Worm (Caenorhabditis elegans) whole organism, young adult: Measurements from ENCODE around the gene fbxc-47.

Source experiments
- B0336.3 ChIP-seq: fragments of 200-800 bp; sonication (Bioruptor generic); IDR thresholded peaks from 2 replicates; pipeline ENCODE4 v1.3.6; 2022; ENCODE audit warnings: missing genetic modification characterization, missing compliant biosample characterization
- C06A6.2 ChIP-seq: fragments of 200-800 bp; sonication (Bioruptor generic); conservative IDR thresholded peaks from 2 replicates; pipeline ENCODE4 v1.3.6; 2022; ENCODE audit warnings: missing genetic modification characterization, missing compliant biosample characterization
- D2030.7 ChIP-seq: fragments of 200-800 bp; sonication (Bioruptor generic); IDR thresholded peaks from 2 replicates; pipeline ENCODE4 v1.3.6; 2022; ENCODE audit warnings: missing genetic modification reagents, missing genetic modification characterization, missing compliant biosample characterization
- F10E7.11 ChIP-seq: sonication (generic microtip); optimal IDR thresholded peaks from 2 replicates; lab custom pipeline; 2017; ENCODE audit warnings: mild to moderate bottlenecking, missing genetic modification characterization, moderate library complexity, missing compliant biosample characterization
- F22D6.2 ChIP-seq: sonication (generic microtip); optimal IDR thresholded peaks from 2 replicates; lab custom pipeline; 2016; ENCODE audit warnings: mild to moderate bottlenecking, missing genetic modification characterization, missing compliant biosample characterization
- F23B12.7 ChIP-seq: sonication (generic microtip); optimal IDR thresholded peaks from 2 replicates; lab custom pipeline; 2017; ENCODE audit warnings: missing genetic modification characterization, mild to moderate bottlenecking, missing compliant biosample characterization, antibody characterized with exemption, moderate library complexity; ENCODE audit not compliant: insufficient read depth
- T07F8.4 ChIP-seq: sonication (generic microtip); optimal IDR thresholded peaks from 2 replicates; lab custom pipeline; 2016; ENCODE audit warnings: mild to moderate bottlenecking, missing genetic modification characterization, moderate library complexity, missing compliant biosample characterization
- Y79H2A.3 ChIP-seq: fragments of 200-800 bp; sonication (Bioruptor generic); conservative IDR thresholded peaks from 2 replicates; pipeline ENCODE4 v1.3.6; 2022; ENCODE audit warnings: missing genetic modification reagents, missing genetic modification characterization, missing compliant biosample characterization
- aptf-2 ChIP-seq: fragments of 200-800 bp; sonication (Bioruptor generic); conservative IDR thresholded peaks from 2 replicates; pipeline ENCODE4 v1.3.6; 2022; ENCODE audit warnings: missing genetic modification reagents, missing genetic modification characterization, missing compliant biosample characterization
- aptf-3 ChIP-seq: fragments of 200-800 bp; sonication (Bioruptor generic); IDR thresholded peaks from 2 replicates; pipeline ENCODE4 v1.3.6; 2022; ENCODE audit warnings: missing genetic modification characterization, missing compliant biosample characterization
- attf-6 ChIP-seq: fragments of 200-800 bp; sonication (Bioruptor generic); IDR thresholded peaks from 2 replicates; pipeline ENCODE4 v1.3.6; 2022; ENCODE audit warnings: missing genetic modification reagents, missing genetic modification characterization, missing compliant biosample characterization
- bed-1 ChIP-seq: fragments of 200-800 bp; sonication (Bioruptor generic); IDR thresholded peaks from 2 replicates; pipeline ENCODE4 v1.3.6; 2022; ENCODE audit warnings: missing genetic modification reagents, missing genetic modification characterization, missing compliant biosample characterization
- bed-2 ChIP-seq: fragments of 200-800 bp; sonication (Bioruptor generic); IDR thresholded peaks from 2 replicates; pipeline ENCODE4 v1.3.6; 2022; ENCODE audit warnings: missing genetic modification reagents, missing genetic modification characterization, missing compliant biosample characterization
- ccch-3 ChIP-seq: fragments of 200-800 bp; sonication (Bioruptor generic); optimal IDR thresholded peaks from 2 replicates; lab custom pipeline; 2018; ENCODE audit warnings: mild to moderate bottlenecking, missing genetic modification characterization, missing compliant biosample characterization
- ceh-40 ChIP-seq: fragments of 200-800 bp; sonication (Bioruptor generic); IDR thresholded peaks from 2 replicates; pipeline ENCODE4 v1.3.6; 2022; ENCODE audit warnings: missing genetic modification characterization, missing compliant biosample characterization
- ceh-91 ChIP-seq: fragments of 200-800 bp; sonication (Bioruptor generic); IDR thresholded peaks from 2 replicates; pipeline ENCODE4 v1.3.6; 2022; ENCODE audit warnings: missing genetic modification reagents, missing genetic modification characterization, missing compliant biosample characterization
- chd-7 ChIP-seq: sonication (generic microtip); optimal IDR thresholded peaks from 2 replicates; lab custom pipeline; 2016; ENCODE audit warnings: mild to moderate bottlenecking, missing genetic modification characterization, moderate library complexity, missing compliant biosample characterization
- die-1 ChIP-seq: sonication (generic microtip); optimal IDR thresholded peaks from 2 replicates; lab custom pipeline; 2016; ENCODE audit warnings: missing genotype, mild to moderate bottlenecking, missing genetic modification characterization, missing compliant biosample characterization
- ekl-4 ChIP-seq: fragments of 200-800 bp; sonication (Bioruptor generic); IDR thresholded peaks from 2 replicates; pipeline ENCODE4 v1.3.6; 2022; ENCODE audit warnings: missing genetic modification reagents, missing genetic modification characterization, missing compliant biosample characterization
- fkh-3 ChIP-seq: sonication (generic microtip); optimal IDR thresholded peaks from 2 replicates; lab custom pipeline; 2016; ENCODE audit warnings: mild to moderate bottlenecking, missing genetic modification characterization, missing compliant biosample characterization
- him-1 ChIP-seq: sonication (generic microtip); optimal IDR thresholded peaks from 2 replicates; lab custom pipeline; 2016; ENCODE audit warnings: missing genotype, missing genetic modification reagents, missing genetic modification characterization, missing compliant biosample characterization
- hmg-20 ChIP-seq: fragments of 200-800 bp; sonication (Bioruptor generic); IDR thresholded peaks from 2 replicates; pipeline ENCODE4 v1.3.6; 2022; ENCODE audit warnings: missing genetic modification reagents, missing genetic modification characterization, missing compliant biosample characterization
- hsf-1 ChIP-seq: fragments of 200-800 bp; sonication (Bioruptor generic); IDR thresholded peaks from 2 replicates; pipeline ENCODE4 v1.3.6; 2022; ENCODE audit warnings: missing genetic modification reagents, missing genetic modification characterization, missing compliant biosample characterization
- let-526 ChIP-seq: fragments of 200-800 bp; sonication (Bioruptor generic); IDR thresholded peaks from 2 replicates; pipeline ENCODE4 v1.3.6; 2022; ENCODE audit warnings: missing genetic modification reagents, missing genetic modification characterization, missing compliant biosample characterization
- lin-26 ChIP-seq: fragments of 200-800 bp; sonication (Bioruptor generic); IDR thresholded peaks from 2 replicates; pipeline ENCODE4 v1.3.6; 2022; ENCODE audit warnings: missing genetic modification reagents, missing genetic modification characterization, missing compliant biosample characterization
- lsl-1 ChIP-seq: fragments of 200-800 bp; sonication (Bioruptor generic); optimal IDR thresholded peaks from 2 replicates; lab custom pipeline; 2018; ENCODE audit warnings: mild to moderate bottlenecking, missing genetic modification characterization, moderate library complexity, missing compliant biosample characterization
- lsy-27 ChIP-seq: sonication (generic microtip); optimal IDR thresholded peaks from 2 replicates; lab custom pipeline; 2017; ENCODE audit warnings: missing genetic modification characterization, mild to moderate bottlenecking, missing compliant biosample characterization, antibody characterized with exemption, missing genotype, borderline replicate concordance; ENCODE audit not compliant: insufficient read depth
- madf-10 ChIP-seq: sonication (generic microtip); optimal IDR thresholded peaks from 2 replicates; lab custom pipeline; 2016; ENCODE audit warnings: mild to moderate bottlenecking, missing genetic modification characterization, missing compliant biosample characterization
- mcd-1 ChIP-seq: fragments of 200-800 bp; sonication (Bioruptor generic); IDR thresholded peaks from 2 replicates; pipeline ENCODE4 v1.3.6; 2022; ENCODE audit warnings: missing genetic modification reagents, missing genetic modification characterization, missing compliant biosample characterization
- mes-4 ChIP-seq: sonication (generic microtip); optimal IDR thresholded peaks from 2 replicates; lab custom pipeline; 2016; ENCODE audit warnings: missing genotype, missing genetic modification characterization, missing compliant biosample characterization
- nfya-1 ChIP-seq: sonication (generic microtip); optimal IDR thresholded peaks from 2 replicates; lab custom pipeline; 2017; ENCODE audit warnings: antibody characterized with exemption, missing compliant biosample characterization, missing genetic modification characterization, borderline replicate concordance; ENCODE audit not compliant: insufficient read depth
- nfya-2 ChIP-seq: fragments of 200-800 bp; sonication (Bioruptor generic); IDR thresholded peaks from 2 replicates; pipeline ENCODE4 v1.3.6; 2022; ENCODE audit warnings: missing genetic modification reagents, missing genetic modification characterization, missing compliant biosample characterization
- nfyb-1 ChIP-seq: fragments of 200-800 bp; sonication (Bioruptor generic); IDR thresholded peaks from 2 replicates; pipeline ENCODE4 v1.3.6; 2022; ENCODE audit warnings: missing genetic modification reagents, missing genetic modification characterization, missing compliant biosample characterization
- nhr-27 ChIP-seq: fragments of 200-800 bp; sonication (Bioruptor generic); optimal IDR thresholded peaks from 2 replicates; lab custom pipeline; 2018; ENCODE audit warnings: mild to moderate bottlenecking, missing genetic modification characterization, moderate library complexity, missing compliant biosample characterization
- nhr-80 ChIP-seq: sonication (generic microtip); optimal IDR thresholded peaks from 2 replicates; lab custom pipeline; 2016; ENCODE audit warnings: missing genetic modification characterization, missing compliant biosample characterization
- pha-4 ChIP-seq: fragments of 150-350 bp; sonication (generic microtip); optimal IDR thresholded peaks from 2 replicates; lab custom pipeline; 2014; ENCODE audit warnings: missing biosample characterization, missing genetic modification reagents, missing genetic modification characterization
- repo-1 ChIP-seq: sonication (generic microtip); optimal IDR thresholded peaks from 2 replicates; lab custom pipeline; 2017; ENCODE audit warnings: mild to moderate bottlenecking, missing genetic modification characterization, missing compliant biosample characterization
- rpc-1 ChIP-seq, 2 experiments: fragments of 150-350 bp in 1 of 2; sonication (generic microtip) in 1 of 2; optimal IDR thresholded peaks; 2 replicates each; lab custom pipeline; 2014 to 2018; ENCODE audit warnings: missing biosample characterization in 1 of 2, missing genetic modification characterization in 1 of 2, missing genetic modification reagents in 1 of 2, missing genotype in 1 of 2
- snpc-1.3 ChIP-seq: sonication (generic microtip); optimal IDR thresholded peaks from 2 replicates; lab custom pipeline; 2017; ENCODE audit warnings: missing genetic modification characterization, mild to moderate bottlenecking, missing compliant biosample characterization, antibody characterized with exemption, moderate library complexity, missing genotype, missing genetic modification reagents; ENCODE audit not compliant: insufficient read depth
- snpc-4 ChIP-seq, 5 experiments: fragments of 150-350 bp in 1 of 5; sonication (generic microtip) in 4 of 5; optimal IDR thresholded peaks; 2 replicates each; lab custom pipeline; 2014 to 2018; ENCODE audit warnings: missing genetic modification characterization in 5 of 5, missing biosample characterization in 3 of 5, antibody characterized with exemption in 2 of 5, mild to moderate bottlenecking in 2 of 5, missing compliant biosample characterization in 2 of 5, missing genotype in 2 of 5, moderate library complexity in 2 of 5, missing genetic modification reagents in 1 of 5
- somi-1 ChIP-seq: fragments of 200-800 bp; sonication (Bioruptor generic); optimal IDR thresholded peaks from 2 replicates; lab custom pipeline; 2018; ENCODE audit warnings: mild to moderate bottlenecking, missing genetic modification characterization, missing compliant biosample characterization
- sptf-2 ChIP-seq: fragments of 200-800 bp; sonication (Bioruptor generic); optimal IDR thresholded peaks from 2 replicates; lab custom pipeline; 2018; ENCODE audit warnings: mild to moderate bottlenecking, missing genetic modification characterization, missing compliant biosample characterization
- tbp1 ChIP-seq: fragments of 200-800 bp; sonication (Bioruptor generic); optimal IDR thresholded peaks from 2 replicates; lab custom pipeline; 2018; ENCODE audit warnings: mild to moderate bottlenecking, missing genetic modification characterization, missing compliant biosample characterization
- unc-130 ChIP-seq: sonication (generic microtip); optimal IDR thresholded peaks from 2 replicates; lab custom pipeline; 2016; ENCODE audit warnings: missing genetic modification reagents, missing genetic modification characterization, missing compliant biosample characterization
- unc-62 ChIP-seq: fragments of 150-350 bp; optimal IDR thresholded peaks from 2 replicates; lab custom pipeline; 2014; ENCODE audit warnings: missing biosample characterization, missing genetic modification reagents, missing genetic modification characterization
- ztf-18 ChIP-seq: sonication (generic microtip); optimal IDR thresholded peaks from 2 replicates; lab custom pipeline; 2016; ENCODE audit warnings: missing genotype, mild to moderate bottlenecking, missing genetic modification characterization, missing compliant biosample characterization
- ztf-22 ChIP-seq: fragments of 200-800 bp; sonication (Bioruptor generic); optimal IDR thresholded peaks from 2 replicates; lab custom pipeline; 2018; ENCODE audit warnings: mild to moderate bottlenecking, missing genetic modification characterization, moderate library complexity, missing compliant biosample characterization
- ztf-6 ChIP-seq: fragments of 200-800 bp; sonication (Bioruptor generic); IDR thresholded peaks from 2 replicates; pipeline ENCODE4 v1.3.6; 2022; ENCODE audit warnings: missing genetic modification reagents, missing genetic modification characterization, missing compliant biosample characterization

Gene fbxc-47

ce11 chrIV:3803252-3803651, 2.1 kb upstream of the fbxc-47 start, which contains the start of the genes algn-14 and M02B7.2 (continued):
- TF ChIP-seq nfyb-1 (GFP tag; lab: Robert Waterston, UW) (no peak), mcd-1 (GFP tag; lab: Robert Waterston, UW) (peak; percentile 50; the same call in 1 of the 2 replicates), T07F8.4 (no peak), bed-2 (GFP tag; lab: Robert Waterston, UW) (no peak), somi-1 (GFP tag; lab: Kevin White, UChicago) (no peak), chd-7 (tag; lab: Kevin White, UChicago) (no peak), hsf-1 (GFP tag; lab: Robert Waterston, UW) (no peak), ceh-40 (GFP tag; lab: Robert Waterston, UW) (no peak), him-1 (tag; lab: Kevin White, UChicago) (no peak), nfya-2 (GFP tag; lab: Robert Waterston, UW) (no peak), nfya-1 (tag; lab: Kevin White, UChicago) (no peak), snpc-1.3 (tag; lab: Kevin White, UChicago) (no peak), nhr-27 (tag; lab: Kevin White, UChicago) (no peak), repo-1 (tag; lab: Kevin White, UChicago) (no peak), F23B12.7 (tag; lab: Kevin White, UChicago) (peak; percentile 12), attf-6 (GFP tag; lab: Robert Waterston, UW) (no peak), bed-1 (no peak), rpc-1 (optimal IDR thresholded peaks at IDR 0.05; lab: Kevin White, UChicago) (no peak), rpc-1 (tag; optimal IDR thresholded peaks at IDR 0.05; lab: Kevin White, UChicago) (no peak), lsl-1 (GFP tag; lab: Kevin White, UChicago) (peak; percentile 26), Y79H2A.3 (GFP tag; lab: Robert Waterston, UW) (0 out of 2 replicates have a peak, but pooled peaks have one; percentile 54), fkh-3 (no peak), lsy-27 (no peak), D2030.7 (peak; percentile 23; the same call in 1 of the 2 replicates), lin-26 (GFP tag; lab: Robert Waterston, UW) (no peak), let-526 (no peak), B0336.3 (GFP tag; lab: Robert Waterston, UW) (no peak), aptf-3 (GFP tag; lab: Robert Waterston, UW) (no peak), madf-10 (tag; lab: Kevin White, UChicago) (no peak), sptf-2 (GFP tag; lab: Kevin White, UChicago) (no peak), die-1 (tag; lab: Kevin White, UChicago) (no peak), nhr-80 (tag; lab: Kevin White, UChicago) (no peak), C06A6.2 (GFP tag; lab: Robert Waterston, UW) (no peak), ccch-3 (GFP tag; lab: Kevin White, UChicago) (no peak), mes-4 (tag; lab: Kevin White, UChicago) (no peak), ztf-6 (GFP tag; lab: Robert Waterston, UW) (no peak), tbp1 (peak; percentile 19), aptf-2 (GFP tag; lab: Robert Waterston, UW) (no peak), ztf-22 (GFP tag; lab: Kevin White, UChicago) (no peak), ztf-18 (tag; lab: Kevin White, UChicago) (peak; percentile 12), ekl-4 (GFP tag; lab: Robert Waterston, UW) (no peak; the same call in 1 of the 2 replicates), F10E7.11 (tag; lab: Kevin White, UChicago) (no peak), F22D6.2 (tag; lab: Kevin White, UChicago) (no peak), unc-62 (GFP tag; lab: Kevin White, UChicago) (no peak), ceh-91 (GFP tag; lab: Robert Waterston, UW) (no peak), pha-4 (tag; lab: Kevin White, UChicago) (no peak), unc-130 (GFP tag; lab: Kevin White, UChicago) (peak; percentile 71), hmg-20 (GFP tag; lab: Robert Waterston, UW) (no peak), snpc-4 (GFP tag; optimal IDR thresholded peaks at IDR 0.05; lab: Kevin White, UChicago) (no peak), snpc-4 (tag; optimal IDR thresholded peaks at IDR 0.05; lab: Kevin White, UChicago) (peak in 1 of 4 experiments; percentile 5)
